Worm (Caenorhabditis elegans): Measurements from ENCODE around the gene tag-120.

Gene tag-120

ce11 chrV:9673199-9673843 lies 36.3 kb downstream of the tag-120 start, which contains the start of gene sulp-8:
Gene sulp-8, minus strand, starts transcription at chrV:9673667.
- TF ChIP-seq C34F6.9 (tag; optimal IDR thresholded peaks at IDR 0.05) = peak; percentile 32
- TF ChIP-seq lsy-2 (tag; optimal IDR thresholded peaks at IDR 0.05) = no peak

- TF ChIP-seq elt-3 (tag; optimal IDR thresholded peaks at IDR 0.05) = no peak
- TF ChIP-seq peb-1 (tag; optimal IDR thresholded peaks at IDR 0.05) = no peak
- no peak for TF ChIP-seq sem-4 (tag; optimal IDR thresholded peaks at IDR 0.05)
- TF ChIP-seq nhr-25 (tag; optimal IDR thresholded peaks at IDR 0.05) = no peak
These were observed 37.1 kb downstream of the tag-120 start for ce11 chrV:9672495-9672894.

DNA sequence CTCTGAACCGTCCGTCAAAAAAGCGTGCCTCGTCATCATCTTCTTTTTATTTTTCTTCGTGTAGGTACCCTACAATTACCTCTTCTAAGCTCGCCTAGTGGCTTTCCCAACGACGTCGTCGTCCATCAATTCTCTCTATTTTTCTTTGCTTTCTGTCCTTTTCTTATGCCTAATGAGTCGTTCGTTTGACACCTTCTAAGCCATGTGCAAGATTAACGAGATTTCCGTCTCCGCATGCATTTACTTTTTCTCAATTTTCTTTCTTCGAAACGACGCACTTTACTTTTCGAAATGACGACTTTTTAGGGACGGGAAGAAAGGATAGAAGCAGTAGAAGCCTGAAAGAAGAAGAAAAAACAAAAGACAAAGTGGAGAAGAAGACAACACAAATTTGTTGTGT lies 43.2 kb downstream of the tag-120 start, which contains the start of gene ZK287.1:
Gene ZK287.1, plus strand, starts transcription at position 301 of the 400 bp plus-strand sequence.
- TF ChIP-seq lin-13 (GFP tag; optimal IDR thresholded peaks at IDR 0.05) (no peak), nhr-10 (tag; optimal IDR thresholded peaks at IDR 0.05) (no peak), Y55F3AM.14 (GFP tag; optimal IDR thresholded peaks at IDR 0.05) (no peak), sem-4 (tag; optimal IDR thresholded peaks at IDR 0.05) (no peak), nhr-237 (tag; optimal IDR thresholded peaks at IDR 0.05) (no peak), crh-2 (tag; optimal IDR thresholded peaks at IDR 0.05) (no peak), zag-1 (tag; optimal IDR thresholded peaks at IDR 0.05) (peak; percentile 28), unc-55 (GFP tag; optimal IDR thresholded peaks at IDR 0.05) (peak; percentile 35), peb-1 (tag; optimal IDR thresholded peaks at IDR 0.05) (no peak), egl-27 (tag; optimal IDR thresholded peaks at IDR 0.05) (peak; percentile 29), ceh-16 (tag; optimal IDR thresholded peaks at IDR 0.05) (no peak), snpc-4 (tag; optimal IDR thresholded peaks at IDR 0.05) (no peak), ZK546.5 (tag; optimal IDR thresholded peaks at IDR 0.05) (no peak)

DNA sequence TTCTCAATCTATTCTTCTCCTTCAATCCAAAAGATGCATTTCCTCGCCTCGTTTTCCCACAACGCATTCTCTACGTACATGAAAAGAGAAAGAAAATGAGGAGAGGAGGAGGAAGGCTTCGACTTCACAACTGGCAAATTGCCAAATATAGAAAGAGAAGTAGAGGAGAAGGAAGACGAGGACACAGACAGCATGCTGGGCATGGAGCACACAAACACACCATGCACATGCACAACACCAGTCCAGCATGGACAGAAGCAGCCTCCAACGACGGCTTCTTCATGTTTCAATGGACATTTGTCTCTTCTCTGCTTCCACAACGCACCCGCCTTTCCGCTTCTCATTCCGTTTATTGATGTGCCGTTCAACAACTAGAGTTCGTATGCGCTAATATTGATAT lies 45.0 kb downstream of the tag-120 start:
- TF ChIP-seq lin-11 (tag; optimal IDR thresholded peaks at IDR 0.05) (peak; percentile 51), alr-1 (tag; optimal IDR thresholded peaks at IDR 0.05) (no peak), nhr-25 (tag; optimal IDR thresholded peaks at IDR 0.05) (no peak), zag-1 (tag; optimal IDR thresholded peaks at IDR 0.05) (peak; percentile 72), ztf-11 (tag; optimal IDR thresholded peaks at IDR 0.05) (no peak), skn-1 (tag; optimal IDR thresholded peaks at IDR 0.05) (no peak), dmd-4 (tag; optimal IDR thresholded peaks at IDR 0.05) (no peak), ceh-16 (tag; optimal IDR thresholded peaks at IDR 0.05) (no peak), sma-3 (GFP tag; optimal IDR thresholded peaks at IDR 0.05) (no peak), nhr-11 (tag; optimal IDR thresholded peaks at IDR 0.05) (no peak), lsy-2 (tag; optimal IDR thresholded peaks at IDR 0.05) (no peak), nhr-21 (tag; optimal IDR thresholded peaks at IDR 0.05) (no peak), nhr-23 (tag; optimal IDR thresholded peaks at IDR 0.05) (no peak), ztf-1 (GFP tag; conservative IDR thresholded peaks at IDR 0.05) (no peak), fos-1 (tag; optimal IDR thresholded peaks at IDR 0.05) (no peak), ZK546.5 (tag; optimal IDR thresholded peaks at IDR 0.05) (no peak), R02D3.7 (tag; optimal IDR thresholded peaks at IDR 0.05) (no peak), elt-3 (tag; optimal IDR thresholded peaks at IDR 0.05) (no peak), ztf-4 (tag; optimal IDR thresholded peaks at IDR 0.05) (no peak), crh-2 (tag; optimal IDR thresholded peaks at IDR 0.05) (no peak), Y55F3AM.14 (GFP tag; optimal IDR thresholded peaks at IDR 0.05) (peak; percentile 39), lin-39 (tag; optimal IDR thresholded peaks at IDR 0.05) (no peak), ama-1 (optimal IDR thresholded peaks at IDR 0.05) (no peak), elt-1 (tag; optimal IDR thresholded peaks at IDR 0.05) (no peak), sem-4 (tag; optimal IDR thresholded peaks at IDR 0.05) (no peak), mab-5 (tag; optimal IDR thresholded peaks at IDR 0.05) (peak; percentile 54), mbf-1 (tag; optimal IDR thresholded peaks at IDR 0.05) (no peak), peb-1 (tag; optimal IDR thresholded peaks at IDR 0.05) (no peak), unc-55 (GFP tag; optimal IDR thresholded peaks at IDR 0.05) (peak; percentile 73), nhr-6 (tag; optimal IDR thresholded peaks at IDR 0.05) (peak; percentile 10), unc-62 (GFP tag; optimal IDR thresholded peaks at IDR 0.05) (no peak), sma-9 (GFP tag; optimal IDR thresholded peaks at IDR 0.05) (peak; percentile 59), sma-9 (tag; optimal IDR thresholded peaks at IDR 0.05) (no peak), egl-27 (tag; optimal IDR thresholded peaks at IDR 0.05) (no peak), nhr-129 (tag; optimal IDR thresholded peaks at IDR 0.05) (peak; percentile 64), nhr-12 (tag; optimal IDR thresholded peaks at IDR 0.05) (no peak), aly-2 (tag; optimal IDR thresholded peaks at IDR 0.05) (no peak), mdl-1 (tag; optimal IDR thresholded peaks at IDR 0.05) (peak in 1 of 2 experiments; percentile 42), nhr-10 (tag; optimal IDR thresholded peaks at IDR 0.05) (no peak), lin-13 (GFP tag; optimal IDR thresholded peaks at IDR 0.05) (no peak), blmp-1 (tag; optimal IDR thresholded peaks at IDR 0.05; ENCODE audit: insufficient read depth) (no peak), F13H6.1 (tag; optimal IDR thresholded peaks at IDR 0.05) (no peak), ceh-82 (tag; optimal IDR thresholded peaks at IDR 0.05) (no peak)
